Worm (Caenorhabditis elegans): ENCODE results near the gene F01D5.7.

F01D5.7 gene

ce11 chrII:14037484-14038303 lies 29.2 kb downstream of the F01D5.7 start:
- peak; percentile 31 for TF ChIP-seq nhr-20 (tag; optimal IDR thresholded peaks at IDR 0.05)
- no peak for TF ChIP-seq sup-37 (GFP tag; optimal IDR thresholded peaks at IDR 0.05)
- no peak for TF ChIP-seq blmp-1 (tag; optimal IDR thresholded peaks at IDR 0.05)
- 0 out of 2 replicates have a peak, but pooled peaks have one; percentile 14 for TF ChIP-seq nhr-19 (GFP tag; conservative IDR thresholded peaks at IDR 0.05)
- TF ChIP-seq sox-4 (tag; optimal IDR thresholded peaks at IDR 0.05), result no peak
- peak; percentile 60 for TF ChIP-seq lin-14 (GFP tag; optimal IDR thresholded peaks at IDR 0.05)
- TF ChIP-seq mdl-1 (tag; optimal IDR thresholded peaks at IDR 0.05), result peak in 1 of 2 experiments; percentile 33
- TF ChIP-seq nhr-85 (tag), result peak; percentile 33
- TF ChIP-seq lin-35 (GFP tag; optimal IDR thresholded peaks at IDR 0.05), result peak in 1 of 2 experiments; percentile 22
- peak in 1 of 2 experiments; percentile 6 for TF ChIP-seq efl-1 (optimal IDR thresholded peaks at IDR 0.05)
- peak in 1 of 2 experiments; percentile 65 for TF ChIP-seq efl-1 (GFP tag; optimal IDR thresholded peaks at IDR 0.05 in 1 of 2)
- no peak for TF ChIP-seq nhr-12 (tag; optimal IDR thresholded peaks at IDR 0.05)
- TF ChIP-seq ceh-63 (GFP tag; optimal IDR thresholded peaks at IDR 0.05), result peak; percentile 35
- peak; percentile 55 for TF ChIP-seq nhr-71 (tag; optimal IDR thresholded peaks at IDR 0.05)
- no peak for TF ChIP-seq ceh-90 (tag; optimal IDR thresholded peaks at IDR 0.05)
- TF ChIP-seq nhr-47 (tag; optimal IDR thresholded peaks at IDR 0.05), result peak; percentile 27
- TF ChIP-seq elt-3 (tag; optimal IDR thresholded peaks at IDR 0.05), result no peak
- no peak for TF ChIP-seq swsn-7 (tag; optimal IDR thresholded peaks at IDR 0.05)
- peak; percentile 30 for TF ChIP-seq nhr-77 (tag; optimal IDR thresholded peaks at IDR 0.05)
- peak in 2 of 3 experiments; percentile 1 to 22 for TF ChIP-seq ceh-82 (tag; optimal IDR thresholded peaks at IDR 0.05)
- peak; percentile 55 for TF ChIP-seq fkh-8 (tag; optimal IDR thresholded peaks at IDR 0.05)

ce11 chrII:14038331-14038730 lies 29.9 kb downstream of the F01D5.7 start:
- peak; percentile 13 for TF ChIP-seq lin-14 (GFP tag; optimal IDR thresholded peaks at IDR 0.05)
- TF ChIP-seq unc-130 (tag; optimal IDR thresholded peaks at IDR 0.05), result no peak
- peak in 1 of 6 experiments; percentile 11 for TF ChIP-seq elt-3 (tag; optimal IDR thresholded peaks at IDR 0.05)
- TF ChIP-seq vab-15 (tag; optimal IDR thresholded peaks at IDR 0.05), result no peak
- peak; percentile 8 for TF ChIP-seq fkh-8 (tag; optimal IDR thresholded peaks at IDR 0.05)
- TF ChIP-seq nhr-77 (tag; optimal IDR thresholded peaks at IDR 0.05), result peak; percentile 53
- no peak for TF ChIP-seq nhr-19 (GFP tag; conservative IDR thresholded peaks at IDR 0.05)
- TF ChIP-seq irx-1 (tag; optimal IDR thresholded peaks at IDR 0.05), result no peak
- peak; percentile 8 for TF ChIP-seq snu-23 (GFP tag; optimal IDR thresholded peaks at IDR 0.05)
- peak in 1 of 2 experiments; percentile 8 for TF ChIP-seq lin-35 (GFP tag; optimal IDR thresholded peaks at IDR 0.05)
- TF ChIP-seq snpc-4 (tag; optimal IDR thresholded peaks at IDR 0.05), result no peak
- no peak for TF ChIP-seq egl-13 (tag; optimal IDR thresholded peaks at IDR 0.05)
- no peak for TF ChIP-seq C16A3.4 (tag; optimal IDR thresholded peaks at IDR 0.05)
- no peak for TF ChIP-seq swsn-7 (tag; optimal IDR thresholded peaks at IDR 0.05)
- peak; percentile 3 for TF ChIP-seq nhr-20 (tag; optimal IDR thresholded peaks at IDR 0.05)

ce11 chrII:14039811-14040203 lies 31.3 kb downstream of the F01D5.7 start:
- TF ChIP-seq grh-1 (GFP tag; IDR thresholded peaks at IDR 0.05) (no peak), efl-1 (optimal IDR thresholded peaks at IDR 0.05) (no peak), efl-1 (GFP tag; optimal IDR thresholded peaks at IDR 0.05 in 1 of 2) (peak in 1 of 2 experiments; percentile 40)

ce11 chrII:14040204-14040842 lies 31.9 kb downstream of the F01D5.7 start:
- TF ChIP-seq ama-1 (optimal IDR thresholded peaks at IDR 0.05) (no peak), blmp-1 (tag; optimal IDR thresholded peaks at IDR 0.05) (peak; percentile 92), efl-1 (optimal IDR thresholded peaks at IDR 0.05) (peak; percentile 77 to 88), efl-1 (GFP tag; optimal IDR thresholded peaks at IDR 0.05 in 1 of 2) (peak; percentile 49 to 95), grh-1 (GFP tag; IDR thresholded peaks at IDR 0.05) (peak; percentile 56; the same call in 1 of the 2 replicates), hlh-17 (GFP tag; optimal IDR thresholded peaks at IDR 0.05; ENCODE audit: borderline replicate concordance) (no peak), hlh-4 (tag; optimal IDR thresholded peaks at IDR 0.05) (no peak), zag-1 (tag; optimal IDR thresholded peaks at IDR 0.05) (peak; percentile 54), xbp-1 (tag; optimal IDR thresholded peaks at IDR 0.05) (peak; percentile 83), nhr-237 (tag; optimal IDR thresholded peaks at IDR 0.05) (peak; percentile 65), sup-37 (GFP tag; optimal IDR thresholded peaks at IDR 0.05) (peak; percentile 87), tlp-1 (tag; optimal IDR thresholded peaks at IDR 0.05) (no peak), egl-13 (tag; optimal IDR thresholded peaks at IDR 0.05) (peak; percentile 92), aly-2 (tag; optimal IDR thresholded peaks at IDR 0.05) (peak; percentile 35), ztf-4 (tag; optimal IDR thresholded peaks at IDR 0.05) (peak; percentile 79), elt-3 (tag; optimal IDR thresholded peaks at IDR 0.05) (peak in 3 of 6 experiments; percentile 54 to 85 (median 77)), fkh-10 (GFP tag; optimal IDR thresholded peaks at IDR 0.05) (peak; percentile 95), Y116A8C.19 (tag; optimal IDR thresholded peaks at IDR 0.05; ENCODE audit: borderline replicate concordance) (no peak), sptf-1 (tag; optimal IDR thresholded peaks at IDR 0.05) (no peak), nhr-12 (tag; optimal IDR thresholded peaks at IDR 0.05) (no peak), nhr-90 (tag; optimal IDR thresholded peaks at IDR 0.05; ENCODE audit: poor library complexity) (peak; percentile 83), nhr-11 (tag; optimal IDR thresholded peaks at IDR 0.05) (peak; percentile 87)

All from whole organism, L1 larva.